Worm (Caenorhabditis elegans) whole organism, L3 larva: Measurements from ENCODE around the gene pes-5.

ENCODE experiments used
- ama-1 ChIP-seq: fragments of 150-350 bp; optimal IDR thresholded peaks from 2 replicates; lab custom pipeline; 2018
- ceh-9 ChIP-seq: sonication (generic microtip); optimal IDR thresholded peaks from 2 replicates; lab custom pipeline; 2018; ENCODE audit warnings: missing biosample characterization, missing genetic modification characterization
- jun-1 ChIP-seq: fragments of 150-350 bp; optimal IDR thresholded peaks from 2 replicates; lab custom pipeline; 2014; ENCODE audit warnings: missing biosample characterization, missing genetic modification reagents, missing genetic modification characterization
- mdl-1 ChIP-seq: fragments of 150-350 bp; optimal IDR thresholded peaks from 2 replicates; lab custom pipeline; 2014; ENCODE audit warnings: missing biosample characterization, missing genetic modification characterization
- sea-2 ChIP-seq: fragments of 150-350 bp; sonication (generic microtip); optimal IDR thresholded peaks from 4 replicates; lab custom pipeline; 2014; ENCODE audit warnings: missing biosample characterization, missing genetic modification reagents, missing genetic modification characterization
- ztf-11 ChIP-seq: fragments of 150-350 bp; optimal IDR thresholded peaks from 2 replicates; lab custom pipeline; 2014; ENCODE audit warnings: missing biosample characterization, missing genetic modification characterization
- ztf-4 ChIP-seq: fragments of 150-350 bp; optimal IDR thresholded peaks from 2 replicates; lab custom pipeline; 2014; ENCODE audit warnings: missing biosample characterization, missing genetic modification characterization

- TF ChIP-seq mdl-1 = no peak
- no peak for TF ChIP-seq jun-1
- TF ChIP-seq ztf-4 (tag; lab: Kevin White, UChicago) = no peak
- peak; percentile 33 for TF ChIP-seq ama-1
- no peak for TF ChIP-seq sea-2 (GFP tag; lab: Kevin White, UChicago)
- TF ChIP-seq ceh-9 (tag; lab: Kevin White, UChicago) = no peak
- no peak for TF ChIP-seq ztf-11 (tag; lab: Kevin White, UChicago)
Observed at ce11 chrII:11842766-11843165, 12.9 kb upstream of the pes-5 start.
